Worm (Caenorhabditis elegans): ENCODE measurements around the gene C07A12.7.

DNA sequence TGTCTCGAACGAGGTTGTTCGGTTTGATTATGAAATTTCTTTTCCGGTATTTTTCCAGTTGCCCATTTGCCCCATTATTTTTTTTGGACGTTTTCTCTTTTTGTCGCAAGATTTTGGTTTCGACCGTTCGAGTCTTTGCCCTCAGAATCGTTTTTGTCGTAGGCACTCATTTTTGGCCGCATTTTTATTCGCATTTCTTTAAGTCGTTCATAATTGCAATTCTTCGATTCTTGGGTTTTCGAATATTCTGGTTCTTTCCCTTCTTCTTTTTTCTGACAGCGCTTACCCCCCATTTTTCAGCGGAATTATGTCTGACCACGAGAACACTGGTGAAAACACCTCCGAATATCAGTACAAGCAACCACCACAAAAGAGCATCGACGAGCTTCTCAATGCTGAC, 13.7 kb downstream of the C07A12.7 start, which contains the start of gene rhi-1:
- TF ChIP-seq tbp1 (GFP tag; optimal IDR thresholded peaks at IDR 0.05) (no peak), unc-130 (GFP tag; optimal IDR thresholded peaks at IDR 0.05) (no peak), sea-2 (GFP tag; IDR thresholded peaks at IDR 0.05) (no peak), K11D2.4 (GFP tag; IDR thresholded peaks at IDR 0.05) (no peak)

Measured in whole organism, young adult.